Fruit fly (Drosophila melanogaster) whole organism, embryonic: Measurements from ENCODE around the gene Snx27.
A peak's percentile ranks its signal among the peaks of the same experiment; 100 is the strongest.

ENCODE experiments used
- CG1024 ChIP-seq: fragments of 200-800 bp; sonication (Bioruptor generic); IDR thresholded peaks from 2 replicates; pipeline ENCODE4 v1.3.6; 2022; ENCODE audit warnings: missing biosample characterization, missing genetic modification characterization
- CG10321 ChIP-seq: fragments of 200-800 bp; sonication (Bioruptor generic); IDR thresholded peaks from 2 replicates; pipeline ENCODE4 v1.3.6; 2022; ENCODE audit warnings: missing biosample characterization, missing genetic modification characterization
- CG11696 ChIP-seq: fragments of 200-800 bp; sonication (Bioruptor generic); IDR thresholded peaks from 2 replicates; pipeline ENCODE4 v1.3.6; 2022; ENCODE audit warnings: missing biosample characterization, missing genetic modification characterization
- CG13123 ChIP-seq: fragments of 200-800 bp; sonication (Bioruptor generic); optimal IDR thresholded peaks from 2 replicates; lab custom pipeline; 2016; ENCODE audit warnings: missing biosample characterization, missing genetic modification characterization
- CG13296 ChIP-seq: fragments of 200-800 bp; sonication (Bioruptor generic); optimal IDR thresholded peaks from 3 replicates; lab custom pipeline; 2018; ENCODE audit warnings: missing biosample characterization, mild to moderate bottlenecking, missing genetic modification characterization
- CG15073 ChIP-seq: fragments of 200-800 bp; sonication (Bioruptor generic); optimal IDR thresholded peaks from 2 replicates; lab custom pipeline; 2016; ENCODE audit warnings: missing biosample characterization, missing genetic modification characterization
- CG17612 ChIP-seq: fragments of 200-800 bp; sonication (Bioruptor generic); IDR thresholded peaks from 2 replicates; pipeline ENCODE4 v1.3.6; 2022; ENCODE audit warnings: missing biosample characterization, missing genetic modification characterization
- CG17912 ChIP-seq: fragments of 200-800 bp; sonication (Bioruptor generic); optimal IDR thresholded peaks from 2 replicates; lab custom pipeline; 2018; ENCODE audit warnings: missing biosample characterization, mild to moderate bottlenecking, missing genetic modification characterization
- CG2129 ChIP-seq: fragments of 200-800 bp; sonication (Bioruptor generic); IDR thresholded peaks from 2 replicates; pipeline ENCODE4 v1.3.6; 2022; ENCODE audit warnings: missing biosample characterization, missing genetic modification characterization; ENCODE audit not compliant: partially characterized antibody
- CG33557 ChIP-seq: fragments of 200-800 bp; sonication (Bioruptor generic); optimal IDR thresholded peaks from 2 replicates; lab custom pipeline; 2019; ENCODE audit warnings: missing biosample characterization, mild to moderate bottlenecking, missing genetic modification characterization, moderate library complexity
- CG34224 ChIP-seq: fragments of 200-800 bp; sonication (Bioruptor generic); IDR thresholded peaks from 3 replicates; pipeline ENCODE4 v1.3.6; 2022; ENCODE audit warnings: missing biosample characterization, missing genetic modification characterization; ENCODE audit not compliant: partially characterized antibody
- CG34376 ChIP-seq: fragments of 200-800 bp; sonication (Bioruptor generic); optimal IDR thresholded peaks from 2 replicates; lab custom pipeline; 2018; ENCODE audit warnings: missing biosample characterization, mild to moderate bottlenecking, missing genetic modification characterization
- CG4820 ChIP-seq: fragments of 200-800 bp; sonication (Bioruptor generic); optimal IDR thresholded peaks from 3 replicates; lab custom pipeline; 2016; ENCODE audit warnings: missing biosample characterization, missing genetic modification characterization
- CG7786 ChIP-seq: fragments of 200-800 bp; sonication (Bioruptor generic); optimal IDR thresholded peaks from 2 replicates; lab custom pipeline; 2016; ENCODE audit warnings: missing biosample characterization, missing genetic modification characterization
- CG7928 ChIP-seq: fragments of 200-800 bp; sonication (Bioruptor generic); optimal IDR thresholded peaks from 2 replicates; lab custom pipeline; 2017; ENCODE audit warnings: missing biosample characterization, mild to moderate bottlenecking, missing genetic modification characterization
- CG7987 ChIP-seq: fragments of 200-800 bp; sonication (Bioruptor generic); optimal IDR thresholded peaks from 2 replicates; lab custom pipeline; 2018; ENCODE audit warnings: missing biosample characterization, mild to moderate bottlenecking, missing genetic modification characterization, moderate library complexity
- CG8281 ChIP-seq: fragments of 200-800 bp; sonication (Bioruptor generic); optimal IDR thresholded peaks from 2 replicates; lab custom pipeline; 2018; ENCODE audit warnings: missing biosample characterization, mild to moderate bottlenecking, missing genetic modification characterization, moderate library complexity
- CG8359 ChIP-seq: fragments of 200-800 bp; sonication (Bioruptor generic); optimal IDR thresholded peaks from 2 replicates; lab custom pipeline; 2017; ENCODE audit warnings: missing biosample characterization, mild to moderate bottlenecking, missing genetic modification characterization, borderline replicate concordance
- CG9437 ChIP-seq: fragments of 200-800 bp; sonication (Bioruptor generic); optimal IDR thresholded peaks from 2 replicates; lab custom pipeline; 2018; ENCODE audit warnings: missing biosample characterization, mild to moderate bottlenecking, missing genetic modification characterization
- CG9609 ChIP-seq: fragments of 200-800 bp; sonication (Bioruptor generic); optimal IDR thresholded peaks from 3 replicates; lab custom pipeline; 2016; ENCODE audit warnings: missing biosample characterization, missing genetic modification characterization
- CG9876 ChIP-seq: fragments of 200-800 bp; sonication (Bioruptor generic); optimal IDR thresholded peaks from 2 replicates; lab custom pipeline; 2016; ENCODE audit warnings: missing biosample characterization, missing genetic modification characterization
- Doc2 ChIP-seq: fragments of 200-800 bp; sonication (Bioruptor generic); IDR thresholded peaks from 2 replicates; pipeline ENCODE4 v1.3.6; 2022; ENCODE audit warnings: missing biosample characterization, missing genetic modification characterization
- MTF-1 ChIP-seq: fragments of 200-800 bp; sonication (Bioruptor generic); optimal IDR thresholded peaks from 2 replicates; lab custom pipeline; 2018; ENCODE audit warnings: missing biosample characterization, mild to moderate bottlenecking, missing genetic modification characterization, borderline replicate concordance
- Mad ChIP-seq: fragments of 200-800 bp; sonication (Bioruptor generic); optimal IDR thresholded peaks from 2 replicates; lab custom pipeline; 2016; ENCODE audit warnings: missing biosample characterization, missing genetic modification characterization
- Med ChIP-seq: fragments of 200-800 bp; sonication (Bioruptor generic); peaks from one replicate; lab custom pipeline; 2016; ENCODE audit warnings: missing biosample characterization, missing genetic modification characterization, mild to moderate bottlenecking, inconsistent platforms, moderate library complexity
- Meics ChIP-seq: fragments of 200-800 bp; sonication (Bioruptor generic); optimal IDR thresholded peaks from 2 replicates; lab custom pipeline; 2017; ENCODE audit warnings: missing biosample characterization, mild to moderate bottlenecking, missing genetic modification characterization
- NFAT ChIP-seq: fragments of 200-800 bp; sonication (Bioruptor generic); IDR thresholded peaks from 2 replicates; pipeline ENCODE4 v1.3.6; 2022; ENCODE audit warnings: missing biosample characterization, missing genetic modification characterization
- Side ChIP-seq: fragments of 200-800 bp; sonication (Bioruptor generic); optimal IDR thresholded peaks from 2 replicates; lab custom pipeline; 2016; ENCODE audit warnings: missing biosample characterization, missing genetic modification characterization
- Vsx1 ChIP-seq: fragments of 200-800 bp; sonication (Bioruptor generic); optimal IDR thresholded peaks from 2 replicates; lab custom pipeline; 2017; ENCODE audit warnings: missing biosample characterization, mild to moderate bottlenecking, missing genetic modification characterization, missing genetic modification reagents
- ac ChIP-seq: fragments of 200-800 bp; sonication (Bioruptor generic); optimal IDR thresholded peaks from 3 replicates; lab custom pipeline; 2017; ENCODE audit warnings: missing biosample characterization, mild to moderate bottlenecking, missing genetic modification characterization
- bcd ChIP-seq: fragments of 200-800 bp; sonication (Bioruptor generic); optimal IDR thresholded peaks from 2 replicates; lab custom pipeline; 2017; ENCODE audit warnings: missing biosample characterization, mild to moderate bottlenecking, missing genetic modification characterization
- bigmax ChIP-seq: fragments of 200-800 bp; sonication (Bioruptor generic); optimal IDR thresholded peaks from 2 replicates; lab custom pipeline; 2018; ENCODE audit warnings: missing biosample characterization, mild to moderate bottlenecking, missing genetic modification characterization
- caup ChIP-seq: fragments of 200-800 bp; sonication (Bioruptor generic); optimal IDR thresholded peaks from 3 replicates; lab custom pipeline; 2017; ENCODE audit warnings: missing biosample characterization, mild to moderate bottlenecking, missing genetic modification characterization, moderate library complexity; ENCODE audit not compliant: severe bottlenecking
- chif ChIP-seq, 2 experiments: fragments of 200-800 bp; sonication (Bioruptor generic); optimal IDR thresholded peaks; 3 replicates each; lab custom pipeline; 2016; ENCODE audit warnings: missing biosample characterization in 2 of 2, missing genetic modification characterization in 2 of 2
- crc ChIP-seq: fragments of 200-800 bp; sonication (Bioruptor generic); optimal IDR thresholded peaks from 2 replicates; lab custom pipeline; 2016; ENCODE audit warnings: missing biosample characterization, missing genetic modification characterization
- crp ChIP-seq, 2 experiments: fragments of 200-800 bp; sonication (Bioruptor generic); optimal IDR thresholded peaks; 2 replicates in 1 of 2; 3 replicates in 1 of 2; lab custom pipeline; 2017; ENCODE audit warnings: missing biosample characterization in 2 of 2, missing genetic modification characterization in 2 of 2, mild to moderate bottlenecking in 1 of 2, moderate library complexity in 1 of 2
- cwo ChIP-seq: fragments of 200-800 bp; sonication (Bioruptor generic); optimal IDR thresholded peaks from 3 replicates; lab custom pipeline; 2017; ENCODE audit warnings: missing biosample characterization, missing genetic modification characterization, mild to moderate bottlenecking, moderate library complexity, missing genetic modification reagents
- fru ChIP-seq: fragments of >200 bp; optimal IDR thresholded peaks from 2 replicates; lab custom pipeline; 2017
- ftz-f1 ChIP-seq: fragments of 200-800 bp; sonication (Bioruptor generic); optimal IDR thresholded peaks from 2 replicates; lab custom pipeline; 2016; ENCODE audit warnings: missing biosample characterization, missing genetic modification characterization
- gce ChIP-seq: fragments of 200-800 bp; sonication (Bioruptor generic); IDR thresholded peaks from 3 replicates; pipeline ENCODE4 v1.3.6; 2022; ENCODE audit warnings: missing biosample characterization, missing genetic modification characterization
- gfzf ChIP-seq: fragments of 200-800 bp; sonication (Bioruptor generic); optimal IDR thresholded peaks from 2 replicates; lab custom pipeline; 2016; ENCODE audit warnings: missing biosample characterization, mild to moderate bottlenecking, missing genetic modification characterization, moderate library complexity
- hth ChIP-seq: fragments of >200 bp; optimal IDR thresholded peaks from 2 replicates; lab custom pipeline; 2017; ENCODE audit warnings: inconsistent platforms
- jigr1 ChIP-seq: fragments of 200-800 bp; sonication (Bioruptor generic); IDR thresholded peaks from 3 replicates; pipeline ENCODE4 v1.3.6; 2022; ENCODE audit warnings: missing biosample characterization, missing genetic modification characterization
- klu ChIP-seq: fragments of 200-800 bp; sonication (Bioruptor generic); IDR thresholded peaks from 2 replicates; pipeline ENCODE4 v1.3.6; 2022; ENCODE audit warnings: missing biosample characterization, missing genetic modification characterization
- lmd ChIP-seq: fragments of 200-800 bp; sonication (Bioruptor generic); IDR thresholded peaks from 2 replicates; pipeline ENCODE4 v1.3.6; 2022; ENCODE audit warnings: missing biosample characterization, missing genetic modification characterization
- nau ChIP-seq: fragments of 200-800 bp; sonication (Bioruptor generic); optimal IDR thresholded peaks from 3 replicates; lab custom pipeline; 2017; ENCODE audit warnings: missing biosample characterization, mild to moderate bottlenecking, missing genetic modification characterization, missing genetic modification reagents
- onecut ChIP-seq: fragments of 200-800 bp; sonication (Bioruptor generic); IDR thresholded peaks from 2 replicates; pipeline ENCODE4 v1.3.6; 2022; ENCODE audit warnings: missing biosample characterization, missing genetic modification characterization
- p53 ChIP-seq: fragments of 200-800 bp; sonication (Bioruptor generic); optimal IDR thresholded peaks from 2 replicates; lab custom pipeline; 2016; ENCODE audit warnings: missing biosample characterization, missing genetic modification characterization
- scrt ChIP-seq: fragments of 200-800 bp; sonication (Bioruptor generic); optimal IDR thresholded peaks from 2 replicates; lab custom pipeline; 2018; ENCODE audit warnings: missing biosample characterization, mild to moderate bottlenecking, missing genetic modification characterization, moderate library complexity
- sd ChIP-seq: fragments of 200-800 bp; sonication (Bioruptor generic); optimal IDR thresholded peaks from 3 replicates; lab custom pipeline; 2018; ENCODE audit warnings: missing biosample characterization, mild to moderate bottlenecking, missing genetic modification characterization, moderate library complexity
- tgo ChIP-seq: fragments of 200-800 bp; sonication (Bioruptor generic); IDR thresholded peaks from 3 replicates; pipeline ENCODE4 v1.3.6; 2022; ENCODE audit warnings: missing biosample characterization, missing genetic modification characterization
- yki ChIP-seq: fragments of >200 bp; optimal IDR thresholded peaks from 3 replicates; lab custom pipeline; 2018

Gene Snx27

DNA sequence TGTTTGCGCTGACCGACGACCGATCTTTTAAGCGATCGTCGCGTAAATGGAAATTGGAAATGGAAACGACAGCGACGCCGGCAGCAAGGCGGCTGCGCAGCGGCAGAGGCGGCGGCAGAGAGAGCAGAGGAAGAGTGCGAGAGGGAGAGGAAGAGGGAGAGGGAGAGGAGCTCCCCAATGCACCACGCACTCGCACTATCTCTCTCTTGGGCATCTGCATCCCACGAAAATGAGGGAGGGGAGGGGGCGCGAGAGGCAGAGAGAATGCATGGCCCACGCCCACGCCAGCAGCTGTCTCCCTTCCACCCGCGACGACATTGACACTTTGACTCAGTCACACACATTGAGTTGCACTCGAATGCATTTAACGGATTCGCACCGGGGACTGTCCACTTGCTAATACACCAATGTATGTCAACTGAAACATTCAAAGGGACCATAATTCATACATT, 32.9 kb upstream of the Snx27 start, which contains the start of gene CG3097 (continued):
- TF ChIP-seq CG9609 (GFP tag; lab: Kevin White, UChicago): no peak
- TF ChIP-seq CG7786: no peak
- TF ChIP-seq CG10321 (GFP tag; lab: Robert Waterston, UW): peak; percentile 85
- TF ChIP-seq CG34376 (GFP tag; lab: Kevin White, UChicago): no peak
- TF ChIP-seq Side (GFP tag; lab: Kevin White, UChicago): no peak
- TF ChIP-seq CG9876 (GFP tag; lab: Kevin White, UChicago): no peak
- TF ChIP-seq CG11696 (GFP tag; lab: Robert Waterston, UW): no peak
- TF ChIP-seq Med (GFP tag; lab: Kevin White, UChicago): no peak
- TF ChIP-seq CG33557 (GFP tag; lab: Kevin White, UChicago): no peak
- TF ChIP-seq CG9437 (GFP tag; lab: Kevin White, UChicago): no peak
- TF ChIP-seq klu: peak; percentile 76
- no peak for TF ChIP-seq CG8281 (tag; lab: Kevin White, UChicago)
- no peak for TF ChIP-seq Meics (GFP tag; lab: Kevin White, UChicago)
- TF ChIP-seq NFAT: no peak
- TF ChIP-seq jigr1: no peak
- TF ChIP-seq bcd (GFP tag; lab: Kevin White, UChicago): no peak
- no peak for TF ChIP-seq CG1024 (GFP tag; lab: Robert Waterston, UW)
- no peak for TF ChIP-seq p53 (GFP tag; lab: Kevin White, UChicago)
- TF ChIP-seq CG13123 (GFP tag; lab: Kevin White, UChicago): no peak
- TF ChIP-seq ftz-f1 (GFP tag; lab: Kevin White, UChicago): no peak
- no peak for TF ChIP-seq CG4820 (GFP tag; lab: Kevin White, UChicago)
- no peak for TF ChIP-seq lmd
- TF ChIP-seq Vsx1 (GFP tag; lab: Kevin White, UChicago): no peak
- peak; percentile 29; the same call in 1 of the 3 replicates for TF ChIP-seq gce (GFP tag; lab: Robert Waterston, UW)
- TF ChIP-seq tgo: no peak
- no peak for TF ChIP-seq onecut (GFP tag; lab: Robert Waterston, UW)
- TF ChIP-seq MTF-1: no peak
- TF ChIP-seq Doc2 (GFP tag; lab: Robert Waterston, UW): no peak
- no peak for TF ChIP-seq sd (tag; lab: Kevin White, UChicago)
- TF ChIP-seq CG13296 (GFP tag; lab: Kevin White, UChicago): no peak
- TF ChIP-seq bigmax (GFP tag; lab: Kevin White, UChicago): no peak
- TF ChIP-seq yki (lab: Kevin White, UChicago): peak; percentile 81
- no peak for TF ChIP-seq scrt (GFP tag; lab: Kevin White, UChicago)
- no peak for TF ChIP-seq cwo
- TF ChIP-seq CG15073 (GFP tag; lab: Kevin White, UChicago): no peak
- no peak for TF ChIP-seq Mad (GFP tag; lab: Kevin White, UChicago)
- no peak for TF ChIP-seq CG17612
- no peak for TF ChIP-seq crp (GFP tag; optimal IDR thresholded peaks at IDR 0.05; lab: Kevin White, UChicago)
- no peak for TF ChIP-seq fru
- no peak for TF ChIP-seq CG7928
- no peak for TF ChIP-seq chif (GFP tag; optimal IDR thresholded peaks at IDR 0.05; lab: Kevin White, UChicago)
- TF ChIP-seq caup (GFP tag; lab: Kevin White, UChicago): no peak
- TF ChIP-seq hth (lab: Kevin White, UChicago): no peak
- TF ChIP-seq CG7987 (GFP tag; lab: Kevin White, UChicago): no peak
- TF ChIP-seq CG2129: no peak
- TF ChIP-seq CG8359 (GFP tag; lab: Kevin White, UChicago): no peak
- no peak for TF ChIP-seq CG34224
- no peak for TF ChIP-seq nau (GFP tag; lab: Kevin White, UChicago)
- no peak for TF ChIP-seq ac (GFP tag; lab: Kevin White, UChicago)
- TF ChIP-seq CG17912: no peak
- TF ChIP-seq gfzf (GFP tag; lab: Kevin White, UChicago): no peak
- TF ChIP-seq crc (GFP tag; lab: Kevin White, UChicago): no peak
